Worm (Caenorhabditis elegans): ENCODE measurements around the gene srbc-20.

ce11 chrV:2133512-2133911 is 13.4 kb upstream of the srbc-20 start:
- TF ChIP-seq crh-2 (tag; optimal IDR thresholded peaks at IDR 0.05) (peak; percentile 62), unc-39 (tag; optimal IDR thresholded peaks at IDR 0.05) (no peak), R02D3.7 (tag; optimal IDR thresholded peaks at IDR 0.05) (no peak), lsy-2 (tag; optimal IDR thresholded peaks at IDR 0.05) (peak in 1 of 2 experiments; percentile 68), ceh-82 (tag; optimal IDR thresholded peaks at IDR 0.05) (no peak), blmp-1 (tag; optimal IDR thresholded peaks at IDR 0.05; ENCODE audit: insufficient read depth) (no peak), elt-3 (tag; optimal IDR thresholded peaks at IDR 0.05) (no peak), nhr-12 (tag; optimal IDR thresholded peaks at IDR 0.05) (no peak), ceh-16 (tag; optimal IDR thresholded peaks at IDR 0.05) (no peak), nhr-6 (tag; optimal IDR thresholded peaks at IDR 0.05) (no peak), ztf-11 (tag; optimal IDR thresholded peaks at IDR 0.05) (no peak)
